Worm (Caenorhabditis elegans): ENCODE data around the gene srh-20.

Gene srh-20

ce11 chrV:4963606-4964005 is 38.9 kb downstream of the srh-20 start:
- no peak for TF ChIP-seq sptf-1 (tag; optimal IDR thresholded peaks at IDR 0.05)
- TF ChIP-seq ceh-39 (tag; optimal IDR thresholded peaks at IDR 0.05): no peak
- no peak for TF ChIP-seq snpc-4 (tag; optimal IDR thresholded peaks at IDR 0.05)
- TF ChIP-seq lsy-2 (tag; optimal IDR thresholded peaks at IDR 0.05): no peak

- TF ChIP-seq mab-5 (tag; optimal IDR thresholded peaks at IDR 0.05) (no peak), ceh-83 (GFP tag; optimal IDR thresholded peaks at IDR 0.05) (no peak), sptf-1 (tag; optimal IDR thresholded peaks at IDR 0.05) (peak; percentile 76), hlh-1 (tag; optimal IDR thresholded peaks at IDR 0.05) (peak; percentile 69), lsy-2 (tag; optimal IDR thresholded peaks at IDR 0.05) (no peak), ham-2 (GFP tag; optimal IDR thresholded peaks at IDR 0.05) (peak; percentile 53), nhr-28 (tag; optimal IDR thresholded peaks at IDR 0.05) (no peak), ceh-39 (tag; optimal IDR thresholded peaks at IDR 0.05) (no peak), pha-4 (tag; optimal IDR thresholded peaks at IDR 0.05) (no peak), mep-1 (tag; optimal IDR thresholded peaks at IDR 0.05) (no peak), nhr-2 (tag; optimal IDR thresholded peaks at IDR 0.05) (peak; percentile 72), ztf-11 (tag; optimal IDR thresholded peaks at IDR 0.05) (peak; percentile 73), nhr-12 (tag; optimal IDR thresholded peaks at IDR 0.05) (no peak), elt-1 (tag; optimal IDR thresholded peaks at IDR 0.05; ENCODE audit: borderline replicate concordance, insufficient read depth) (no peak), elt-3 (tag; optimal IDR thresholded peaks at IDR 0.05) (no peak), mls-2 (tag; optimal IDR thresholded peaks at IDR 0.05) (peak; percentile 74), snpc-4 (tag; optimal IDR thresholded peaks at IDR 0.05) (no peak), ces-1 (GFP tag; optimal IDR thresholded peaks at IDR 0.05) (no peak), M03D4.4 (tag; optimal IDR thresholded peaks at IDR 0.05) (peak; percentile 64), cnd-1 (tag; optimal IDR thresholded peaks at IDR 0.05) (peak; percentile 78), sem-2 (GFP tag; optimal IDR thresholded peaks at IDR 0.05) (no peak), ceh-43 (GFP tag; optimal IDR thresholded peaks at IDR 0.05) (peak; percentile 2), unc-62 (GFP tag; optimal IDR thresholded peaks at IDR 0.05) (peak; percentile 63), blmp-1 (tag; optimal IDR thresholded peaks at IDR 0.05) (no peak), zip-8 (tag; optimal IDR thresholded peaks at IDR 0.05) (no peak), unc-39 (tag; optimal IDR thresholded peaks at IDR 0.05) (no peak), nhr-237 (tag; optimal IDR thresholded peaks at IDR 0.05) (no peak), drap-1 (GFP tag; optimal IDR thresholded peaks at IDR 0.05) (no peak), nhr-76 (tag; optimal IDR thresholded peaks at IDR 0.05) (no peak), tbx-8 (GFP tag; optimal IDR thresholded peaks at IDR 0.05) (no peak), lin-32 (GFP tag; optimal IDR thresholded peaks at IDR 0.05) (peak; percentile 78), lin-13 (tag; optimal IDR thresholded peaks at IDR 0.05) (no peak), flh-1 (GFP tag; optimal IDR thresholded peaks at IDR 0.05) (no peak), unc-120 (tag; optimal IDR thresholded peaks at IDR 0.05; ENCODE audit: poor library complexity, severe bottlenecking) (peak; percentile 70), bed-3 (GFP tag; optimal IDR thresholded peaks at IDR 0.05) (no peak)
Measured at ce11 chrV:4964020-4964635, 39.4 kb downstream of the srh-20 start.

ce11 chrV:4964671-4965420 is 40.1 kb downstream of the srh-20 start:
- peak; percentile 98 for TF ChIP-seq zip-8 (tag; optimal IDR thresholded peaks at IDR 0.05)
- TF ChIP-seq nhr-12 (tag; optimal IDR thresholded peaks at IDR 0.05): no peak
- TF ChIP-seq bed-3 (GFP tag; optimal IDR thresholded peaks at IDR 0.05): no peak
- TF ChIP-seq pha-4 (tag; optimal IDR thresholded peaks at IDR 0.05): no peak
- no peak for TF ChIP-seq elt-3 (tag; optimal IDR thresholded peaks at IDR 0.05)
- no peak for TF ChIP-seq ces-1 (GFP tag; optimal IDR thresholded peaks at IDR 0.05)
- no peak for TF ChIP-seq ceh-39 (tag; optimal IDR thresholded peaks at IDR 0.05)
- TF ChIP-seq sem-2 (GFP tag; optimal IDR thresholded peaks at IDR 0.05): no peak

All from whole organism, mixed stage, embryonic.